Worm (Caenorhabditis elegans) whole organism, mixed stage, embryonic: ENCODE results near the gene nhr-177.

Experiments used
- blmp-1 ChIP-seq: fragments of 150-350 bp; optimal IDR thresholded peaks from 2 replicates; lab custom pipeline; 2014; ENCODE audit warnings: missing biosample characterization, missing genetic modification characterization
- snpc-4 ChIP-seq: fragments of 150-350 bp; optimal IDR thresholded peaks from 2 replicates; lab custom pipeline; 2014; ENCODE audit warnings: missing biosample characterization, missing genetic modification characterization
- unc-62 ChIP-seq: fragments of 150-350 bp; optimal IDR thresholded peaks from 2 replicates; lab custom pipeline; 2014; ENCODE audit warnings: missing biosample characterization, missing genetic modification reagents, missing genetic modification characterization

- TF ChIP-seq snpc-4 (tag; lab: Kevin White, UChicago) (no peak), blmp-1 (tag; lab: Kevin White, UChicago) (no peak), unc-62 (no peak)
These were observed 40.2 kb upstream of the nhr-177 start for ce11 chrV:1569750-1570419.
